Fruit fly (Drosophila melanogaster): ENCODE results near the gene dop.
A peak's percentile ranks its signal among the peaks of the same experiment; 100 is the strongest.

dop gene

DNA sequence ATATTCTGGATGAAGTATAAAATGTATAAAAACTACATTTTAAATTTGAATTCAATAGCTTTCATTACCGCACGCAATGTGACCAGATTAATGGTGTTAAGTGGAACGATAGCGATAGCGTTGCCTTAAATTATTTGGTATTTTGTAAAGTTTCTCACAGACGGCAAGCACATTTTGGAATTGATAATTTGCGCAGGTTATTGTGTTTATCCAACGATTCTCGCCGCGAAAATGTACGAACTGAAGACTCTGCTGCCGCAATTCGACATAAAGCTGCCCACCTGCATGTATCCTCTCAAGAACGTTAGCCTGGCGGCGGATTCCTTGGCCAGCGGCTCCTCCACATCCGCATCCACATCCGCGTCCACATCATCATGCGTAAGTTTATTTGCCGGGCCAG lies 17.7 kb downstream of the dop start, which contains the start of gene AIMP2 (continued):
- 0 out of 3 replicates have a peak, but pooled peaks have one; percentile 33 for TF ChIP-seq Doc3 (GFP tag; IDR thresholded peaks at IDR 0.05; ENCODE audit: partially characterized antibody)
- TF ChIP-seq CG9797 (GFP tag; optimal IDR thresholded peaks at IDR 0.05), result peak; percentile 78
- no peak for TF ChIP-seq CG12236 (GFP tag; optimal IDR thresholded peaks at IDR 0.05)
- 0 out of 3 replicates have a peak, but pooled peaks have one; percentile 20 for TF ChIP-seq CG34224 (GFP tag; IDR thresholded peaks at IDR 0.05; ENCODE audit: partially characterized antibody)
- peak; percentile 44 for TF ChIP-seq BEAF-32 (GFP tag; optimal IDR thresholded peaks at IDR 0.05)
- peak; percentile 21 for TF ChIP-seq trem (tag; optimal IDR thresholded peaks at IDR 0.05)
- peak; percentile 12; the same call in 1 of the 3 replicates for TF ChIP-seq CG34422 (GFP tag; IDR thresholded peaks at IDR 0.05)
- peak; percentile 63 for TF ChIP-seq CG1603 (tag; optimal IDR thresholded peaks at IDR 0.05)
- peak; percentile 82 for TF ChIP-seq CG4617 (GFP tag; optimal IDR thresholded peaks at IDR 0.05; ENCODE audit: borderline replicate concordance)
- TF ChIP-seq E2f2 (GFP tag; IDR thresholded peaks at IDR 0.05), result peak; percentile 89
- TF ChIP-seq NC2β (GFP tag; optimal IDR thresholded peaks at IDR 0.05), result no peak
- TF ChIP-seq CG10267 (tag; optimal IDR thresholded peaks at IDR 0.05), result peak; percentile 18
- TF ChIP-seq Dref (GFP tag; IDR thresholded peaks at IDR 0.05), result peak; percentile 71
- TF ChIP-seq CG14710 (tag; optimal IDR thresholded peaks at IDR 0.05), result peak; percentile 18
- TF ChIP-seq CG33213 (GFP tag; optimal IDR thresholded peaks at IDR 0.05), result no peak
- TF ChIP-seq CG30020 (tag; optimal IDR thresholded peaks at IDR 0.05), result peak; percentile 21
- 0 out of 3 replicates have a peak, but pooled peaks have one; percentile 17 for TF ChIP-seq CG16813 (GFP tag; IDR thresholded peaks at IDR 0.05; ENCODE audit: partially characterized antibody)
- no peak for TF ChIP-seq D19B (GFP tag; optimal IDR thresholded peaks at IDR 0.05)
- TF ChIP-seq Hr78 (GFP tag; optimal IDR thresholded peaks at IDR 0.05), result no peak
- TF ChIP-seq Pdp1 (GFP tag; optimal IDR thresholded peaks at IDR 0.05), result peak in 1 of 2 experiments; percentile 34
- no peak for TF ChIP-seq so (GFP tag; IDR thresholded peaks at IDR 0.05)
- 0 out of 2 replicates have a peak, but pooled peaks have one; percentile 13 for TF ChIP-seq inv (GFP tag; IDR thresholded peaks at IDR 0.05; ENCODE audit: partially characterized antibody)
- TF ChIP-seq ftz-f1 (GFP tag; optimal IDR thresholded peaks at IDR 0.05), result no peak
- TF ChIP-seq Opbp (GFP tag; IDR thresholded peaks at IDR 0.05; ENCODE audit: partially characterized antibody), result 0 out of 3 replicates have a peak, but pooled peaks have one; percentile 4
- TF ChIP-seq pho (GFP tag; optimal IDR thresholded peaks at IDR 0.05), result no peak
- peak; percentile 71 for TF ChIP-seq MBD-R2 (GFP tag; IDR thresholded peaks at IDR 0.05)
- peak; percentile 39 for TF ChIP-seq CG2116 (GFP tag; optimal IDR thresholded peaks at IDR 0.05)
- peak; percentile 66 for TF ChIP-seq YL-1 (GFP tag; optimal IDR thresholded peaks at IDR 0.05)
- no peak for TF ChIP-seq Dfd (GFP tag; optimal IDR thresholded peaks at IDR 0.05)
- peak; percentile 66 for TF ChIP-seq pzg (GFP tag; optimal IDR thresholded peaks at IDR 0.05)
- TF ChIP-seq CG6791 (GFP tag; IDR thresholded peaks at IDR 0.05; ENCODE audit: partially characterized antibody), result peak; percentile 30; the same call in 1 of the 3 replicates
- TF ChIP-seq stwl (tag; optimal IDR thresholded peaks at IDR 0.05), result peak; percentile 70
- no peak for TF ChIP-seq CG17802 (tag; optimal IDR thresholded peaks at IDR 0.05)
- TF ChIP-seq sd (tag; optimal IDR thresholded peaks at IDR 0.05), result peak; percentile 1
- TF ChIP-seq Awh (GFP tag; IDR thresholded peaks at IDR 0.05), result no peak
- TF ChIP-seq CG7372 (GFP tag; IDR thresholded peaks at IDR 0.05), result no peak
- peak; percentile 31; the same call in 1 of the 2 replicates for TF ChIP-seq Scr (GFP tag; IDR thresholded peaks at IDR 0.05; ENCODE audit: partially characterized antibody)
- peak; percentile 76 for TF ChIP-seq MESR4 (GFP tag; optimal IDR thresholded peaks at IDR 0.05)
- peak; percentile 11 for TF ChIP-seq Ets97D (GFP tag; optimal IDR thresholded peaks at IDR 0.05)
- no peak for TF ChIP-seq Side (GFP tag; optimal IDR thresholded peaks at IDR 0.05)
- TF ChIP-seq CG3838 (GFP tag; optimal IDR thresholded peaks at IDR 0.05), result no peak
- peak; percentile 15 for TF ChIP-seq CG12659 (GFP tag; optimal IDR thresholded peaks at IDR 0.05)
- peak; percentile 55 for TF ChIP-seq CG13287 (GFP tag; IDR thresholded peaks at IDR 0.05; ENCODE audit: partially characterized antibody)
- no peak for TF ChIP-seq ems (GFP tag; optimal IDR thresholded peaks at IDR 0.05)

Measured in whole organism, embryonic.